Fruit fly (Drosophila melanogaster) whole organism, embryonic: ENCODE measurements around the gene RpL10Ab.

Experiments
- Atf6 ChIP-seq: fragments of 200-800 bp; sonication (Bioruptor generic); IDR thresholded peaks from 2 replicates; pipeline ENCODE4 v1.3.6; 2022; ENCODE audit warnings: missing biosample characterization, missing genetic modification characterization
- BtbVII ChIP-seq: fragments of 200-800 bp; sonication (Bioruptor generic); optimal IDR thresholded peaks from 3 replicates; lab custom pipeline; 2017; ENCODE audit warnings: missing biosample characterization, mild to moderate bottlenecking, missing genetic modification characterization
- CG11504 ChIP-seq: fragments of 200-800 bp; sonication (Bioruptor generic); optimal IDR thresholded peaks from 3 replicates; lab custom pipeline; 2019; ENCODE audit warnings: missing biosample characterization, mild to moderate bottlenecking, missing genetic modification characterization, moderate library complexity
- CG12219 ChIP-seq: fragments of 200-800 bp; sonication (Bioruptor generic); optimal IDR thresholded peaks from 3 replicates; lab custom pipeline; 2018; ENCODE audit warnings: missing biosample characterization, mild to moderate bottlenecking, missing genetic modification characterization
- CG13123 ChIP-seq: fragments of 200-800 bp; sonication (Bioruptor generic); optimal IDR thresholded peaks from 2 replicates; lab custom pipeline; 2016; ENCODE audit warnings: missing biosample characterization, missing genetic modification characterization
- CG13287 ChIP-seq: fragments of 200-800 bp; sonication (Bioruptor generic); IDR thresholded peaks from 2 replicates; pipeline ENCODE4 v1.3.6; 2022; ENCODE audit warnings: missing biosample characterization, missing genetic modification characterization; ENCODE audit not compliant: partially characterized antibody
- CG13296 ChIP-seq: fragments of 200-800 bp; sonication (Bioruptor generic); optimal IDR thresholded peaks from 3 replicates; lab custom pipeline; 2018; ENCODE audit warnings: missing biosample characterization, mild to moderate bottlenecking, missing genetic modification characterization
- CG1647 ChIP-seq: fragments of 200-800 bp; sonication (Bioruptor generic); optimal IDR thresholded peaks from 3 replicates; lab custom pipeline; 2016; ENCODE audit warnings: missing biosample characterization, missing genetic modification characterization
- CG32532 ChIP-seq: fragments of 200-800 bp; sonication (Bioruptor generic); IDR thresholded peaks from 2 replicates; pipeline ENCODE4 v1.3.6; 2022; ENCODE audit warnings: missing biosample characterization, missing genetic modification characterization
- CG3281 ChIP-seq: fragments of 200-800 bp; sonication (Bioruptor generic); optimal IDR thresholded peaks from 3 replicates; lab custom pipeline; 2017; ENCODE audit warnings: missing biosample characterization, mild to moderate bottlenecking, missing genetic modification characterization
- CG3726 ChIP-seq: fragments of 200-800 bp; sonication (Bioruptor generic); IDR thresholded peaks from 3 replicates; pipeline ENCODE4, ENCODE4 v1.3.6; 2022; ENCODE audit warnings: missing biosample characterization, missing genetic modification characterization
- CG4328 ChIP-seq: fragments of 200-800 bp; sonication (Bioruptor generic); optimal IDR thresholded peaks from 3 replicates; lab custom pipeline; 2017; ENCODE audit warnings: missing biosample characterization, missing genetic modification reagents, missing genetic modification characterization
- CG6765 ChIP-seq: fragments of 200-800 bp; sonication (Bioruptor generic); optimal IDR thresholded peaks from 3 replicates; lab custom pipeline; 2017; ENCODE audit warnings: missing biosample characterization, mild to moderate bottlenecking, missing genetic modification characterization
- CG7745 ChIP-seq: fragments of 200-800 bp; sonication (Bioruptor generic); optimal IDR thresholded peaks from 2 replicates; lab custom pipeline; 2018; ENCODE audit warnings: missing biosample characterization, mild to moderate bottlenecking, missing genetic modification characterization, moderate library complexity
- CG8388 ChIP-seq: fragments of 200-800 bp; sonication (Bioruptor generic); optimal IDR thresholded peaks from 2 replicates; lab custom pipeline; 2019; ENCODE audit warnings: missing biosample characterization, mild to moderate bottlenecking, missing genetic modification characterization, moderate library complexity
- CHES-1-like ChIP-seq: fragments of 200-800 bp; sonication (Bioruptor generic); optimal IDR thresholded peaks from 2 replicates; lab custom pipeline; 2016; ENCODE audit warnings: missing biosample characterization, missing genetic modification characterization
- CTCF ChIP-seq: fragments of 200-800 bp; sonication (Bioruptor generic); optimal IDR thresholded peaks from 2 replicates; lab custom pipeline; 2017; ENCODE audit warnings: missing biosample characterization, mild to moderate bottlenecking, missing genetic modification characterization, moderate library complexity
- Dfd ChIP-seq, 2 experiments: fragments of >200 bp; optimal IDR thresholded peaks; 2 replicates each; lab custom pipeline; 2017; ENCODE audit warnings: missing biosample characterization in 2 of 2, missing genetic modification characterization in 2 of 2
- Doc2 ChIP-seq: fragments of 200-800 bp; sonication (Bioruptor generic); IDR thresholded peaks from 2 replicates; pipeline ENCODE4 v1.3.6; 2022; ENCODE audit warnings: missing biosample characterization, missing genetic modification characterization
- Dp ChIP-seq: fragments of 200-800 bp; sonication (Bioruptor generic); optimal IDR thresholded peaks from 2 replicates; lab custom pipeline; 2018; ENCODE audit warnings: missing biosample characterization, mild to moderate bottlenecking, missing genetic modification characterization, moderate library complexity
- Dref ChIP-seq: fragments of 200-800 bp; sonication (Bioruptor generic); IDR thresholded peaks from 2 replicates; pipeline ENCODE4 v1.3.6; 2022; ENCODE audit warnings: missing biosample characterization, missing genetic modification characterization
- Ets65A ChIP-seq: fragments of 200-800 bp; sonication (Bioruptor generic); peaks from one replicate; lab custom pipeline; 2016; ENCODE audit warnings: missing biosample characterization, missing genetic modification characterization
- HLH54F ChIP-seq: fragments of 200-800 bp; sonication (Bioruptor generic); optimal IDR thresholded peaks from 3 replicates; lab custom pipeline; 2016; ENCODE audit warnings: missing biosample characterization, missing genetic modification characterization
- Hmr ChIP-seq: fragments of 200-800 bp; sonication (Bioruptor generic); optimal IDR thresholded peaks from 3 replicates; lab custom pipeline; 2017; ENCODE audit warnings: mild to moderate bottlenecking, missing biosample characterization, missing genetic modification reagents, missing genetic modification characterization
- Lhr ChIP-seq: fragments of 200-800 bp; sonication (Bioruptor generic); optimal IDR thresholded peaks from 3 replicates; lab custom pipeline; 2017; ENCODE audit warnings: mild to moderate bottlenecking, missing biosample characterization, missing genetic modification reagents, missing genetic modification characterization
- Max ChIP-seq: fragments of 200-800 bp; sonication (Bioruptor generic); optimal IDR thresholded peaks from 2 replicates; lab custom pipeline; 2016; ENCODE audit warnings: missing biosample characterization, mild to moderate bottlenecking, missing genetic modification characterization
- Med ChIP-seq: fragments of 200-800 bp; sonication (Bioruptor generic); peaks from one replicate; lab custom pipeline; 2016; ENCODE audit warnings: missing biosample characterization, missing genetic modification characterization, mild to moderate bottlenecking, inconsistent platforms, moderate library complexity
- Ravus ChIP-seq: fragments of 200-800 bp; sonication (Bioruptor generic); IDR thresholded peaks from 2 replicates; pipeline ENCODE4 v1.3.6; 2022; ENCODE audit warnings: missing biosample characterization, missing genetic modification characterization
- Sox102F ChIP-seq: fragments of 200-800 bp; sonication (Bioruptor generic); optimal IDR thresholded peaks from 2 replicates; lab custom pipeline; 2018; ENCODE audit warnings: missing biosample characterization, mild to moderate bottlenecking, missing genetic modification characterization, moderate library complexity
- Trl ChIP-seq, 3 experiments: fragments of >200 bp in 2 of 3; fragments of 200-800 bp in 1 of 3; sonication (Bioruptor generic) in 1 of 3; optimal IDR thresholded peaks; 2 replicates in 1 of 3; 3 replicates in 2 of 3; lab custom pipeline; 2016 to 2017; ENCODE audit warnings: missing biosample characterization in 1 of 3, missing genetic modification characterization in 1 of 3
- YL-1 ChIP-seq: fragments of 200-800 bp; sonication (Bioruptor generic); optimal IDR thresholded peaks from 3 replicates; lab custom pipeline; 2017; ENCODE audit warnings: missing biosample characterization, mild to moderate bottlenecking, missing genetic modification characterization
- bsh ChIP-seq, 2 experiments: fragments of 200-800 bp; sonication (Bioruptor generic); optimal IDR thresholded peaks; 2 replicates each; lab custom pipeline; 2017 to 2018; ENCODE audit warnings: mild to moderate bottlenecking in 2 of 2, missing biosample characterization in 2 of 2, missing genetic modification characterization in 2 of 2, moderate library complexity in 1 of 2
- caup ChIP-seq: fragments of 200-800 bp; sonication (Bioruptor generic); optimal IDR thresholded peaks from 3 replicates; lab custom pipeline; 2017; ENCODE audit warnings: missing biosample characterization, mild to moderate bottlenecking, missing genetic modification characterization, moderate library complexity; ENCODE audit not compliant: severe bottlenecking
- corto ChIP-seq: fragments of 200-800 bp; sonication (Bioruptor generic); optimal IDR thresholded peaks from 2 replicates; lab custom pipeline; 2016; ENCODE audit warnings: missing biosample characterization, mild to moderate bottlenecking, missing genetic modification characterization, moderate library complexity
- dpn ChIP-seq, 2 experiments: fragments of 200-800 bp; sonication (Bioruptor generic); optimal IDR thresholded peaks; 3 replicates each; lab custom pipeline; 2016; ENCODE audit warnings: missing biosample characterization in 2 of 2, missing genetic modification characterization in 2 of 2
- dysf ChIP-seq: fragments of 200-800 bp; sonication (Bioruptor generic); IDR thresholded peaks from 3 replicates; pipeline ENCODE4 v1.3.6; 2022; ENCODE audit warnings: missing biosample characterization, missing genetic modification characterization
- ham ChIP-seq: fragments of 200-800 bp; sonication (Bioruptor generic); IDR thresholded peaks from 2 replicates; pipeline ENCODE4 v1.3.6; 2022; ENCODE audit warnings: missing biosample characterization, missing genetic modification characterization
- lab ChIP-seq: fragments of 200-800 bp; sonication (Bioruptor generic); optimal IDR thresholded peaks from 3 replicates; lab custom pipeline; 2017; ENCODE audit warnings: missing biosample characterization, missing genetic modification characterization, mild to moderate bottlenecking, moderate library complexity, missing genetic modification reagents
- otp ChIP-seq: fragments of 200-800 bp; sonication (Bioruptor generic); IDR thresholded peaks from 3 replicates; pipeline ENCODE4, ENCODE4 v1.3.6; 2022; ENCODE audit warnings: missing biosample characterization, missing genetic modification characterization
- ranshi ChIP-seq: fragments of 200-800 bp; sonication (Bioruptor generic); IDR thresholded peaks from 2 replicates; pipeline ENCODE4 v1.3.6; 2022; ENCODE audit warnings: missing biosample characterization, missing genetic modification characterization
- row ChIP-seq: fragments of 200-800 bp; sonication (Bioruptor generic); IDR thresholded peaks from 3 replicates; pipeline ENCODE4 v1.3.6; 2022; ENCODE audit warnings: missing biosample characterization, missing genetic modification characterization
- sens ChIP-seq: fragments of 200-800 bp; sonication (Bioruptor generic); peaks from one replicate; lab custom pipeline; 2016; ENCODE audit warnings: missing biosample characterization, missing genetic modification characterization
- tup ChIP-seq: fragments of 200-800 bp; sonication (Bioruptor generic); optimal IDR thresholded peaks from 2 replicates; lab custom pipeline; 2016; ENCODE audit warnings: missing biosample characterization, mild to moderate bottlenecking, missing genetic modification characterization, moderate library complexity
- zfh1 ChIP-seq: fragments of 200-800 bp; sonication (Bioruptor generic); IDR thresholded peaks from 3 replicates; pipeline ENCODE4 v1.3.6; 2022; ENCODE audit warnings: missing biosample characterization, missing genetic modification characterization

RpL10Ab gene

dm6 chr3L:11847703-11848102 is 25.1 kb downstream of the RpL10Ab start, which contains the start of gene CG12521:
Gene CG12521, minus strand, starts transcription at chr3L:11847803.
- TF ChIP-seq dysf, result 0 out of 3 replicates have a peak, but pooled peaks have one; percentile 12
- TF ChIP-seq CG4328 (GFP tag; lab: Kevin White, UChicago), result no peak

DNA sequence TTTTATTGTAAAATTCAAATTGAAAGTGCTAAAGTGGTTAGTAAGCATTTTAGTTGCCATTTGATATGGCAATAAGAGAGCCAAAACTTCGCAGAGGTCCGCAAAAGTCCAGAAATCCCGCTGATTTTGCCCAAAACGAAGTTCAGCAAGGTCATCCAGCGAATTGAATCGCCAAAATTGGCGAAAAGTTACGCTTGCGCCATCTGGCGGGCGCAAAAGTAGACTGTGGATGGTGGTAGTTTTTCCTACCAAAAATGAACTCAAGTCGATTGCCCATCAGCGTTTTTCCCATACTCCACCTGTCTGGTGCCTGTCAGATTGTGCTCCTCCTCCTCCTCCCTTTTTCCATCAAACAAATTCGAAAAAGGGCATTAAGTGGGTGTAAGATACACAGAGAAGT is 30.3 kb downstream of the RpL10Ab start:
- TF ChIP-seq dpn (GFP tag; optimal IDR thresholded peaks at IDR 0.05; lab: Kevin White, UChicago) (no peak), CTCF (GFP tag; lab: Kevin White, UChicago) (peak; percentile 76)

dm6 chr3L:11858745-11859144 is 36.1 kb downstream of the RpL10Ab start:
- TF ChIP-seq lab (GFP tag; lab: Kevin White, UChicago) (peak; percentile 1), CG3281 (GFP tag; lab: Kevin White, UChicago) (no peak), CG11504 (peak; percentile 7), tup (GFP tag; lab: Kevin White, UChicago) (no peak), Med (GFP tag; lab: Kevin White, UChicago) (peak; percentile 68)
- TF ChIP-seq, all 482 proteins: peak for 3

- peak; percentile 66 for TF ChIP-seq Ets65A (GFP tag; lab: Kevin White, UChicago)
- TF ChIP-seq sens, result peak; percentile 56
- TF ChIP-seq Ravus (GFP tag; lab: Robert Waterston, UW), result no peak
- peak; percentile 22 for TF ChIP-seq Med (GFP tag; lab: Kevin White, UChicago)
- TF ChIP-seq CHES-1-like (GFP tag; lab: Kevin White, UChicago), result no peak
- 0 out of 2 replicates have a peak, but pooled peaks have one; percentile 26 for TF ChIP-seq Doc2 (GFP tag; lab: Robert Waterston, UW)
- no peak for TF ChIP-seq Trl (optimal IDR thresholded peaks at IDR 0.05; lab: Kevin White, UChicago)
- TF ChIP-seq Trl (GFP tag; optimal IDR thresholded peaks at IDR 0.05; lab: Kevin White, UChicago), result no peak
These were observed 39.6 kb downstream of the RpL10Ab start for dm6 chr3L:11862266-11862665.

DNA sequence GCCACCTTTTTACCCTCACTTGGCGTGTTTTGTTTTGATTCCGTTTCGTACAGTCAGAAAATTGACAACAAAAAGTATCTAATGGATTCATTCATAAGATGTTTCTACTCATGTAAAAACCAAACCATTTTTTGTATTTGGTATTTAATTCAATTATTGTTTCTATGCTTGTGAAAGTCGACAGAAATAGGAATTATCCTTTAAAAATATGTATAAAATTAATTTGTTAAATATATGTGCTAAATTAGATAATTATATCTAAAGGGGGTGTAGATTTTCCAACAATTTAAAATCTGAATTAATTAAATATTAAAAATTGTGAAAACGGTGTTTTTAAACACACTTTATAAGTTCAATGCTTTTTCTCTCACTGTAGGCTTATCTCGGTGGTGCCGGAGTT is 40.9 kb downstream of the RpL10Ab start:
- TF ChIP-seq CG6765 (GFP tag; lab: Kevin White, UChicago), result no peak
- TF ChIP-seq zfh1 (GFP tag; lab: Robert Waterston, UW), result no peak
- no peak for TF ChIP-seq CG1647 (GFP tag; lab: Kevin White, UChicago)
- no peak for TF ChIP-seq CG3726
- TF ChIP-seq bsh (GFP tag; optimal IDR thresholded peaks at IDR 0.05; lab: Kevin White, UChicago), result no peak
- TF ChIP-seq row, result peak; percentile 39; the same call in 2 of the 3 replicates
- TF ChIP-seq YL-1 (GFP tag; lab: Kevin White, UChicago), result no peak
- TF ChIP-seq caup (GFP tag; lab: Kevin White, UChicago), result peak; percentile 8
- TF ChIP-seq Hmr (GFP tag; lab: Kevin White, UChicago), result peak; percentile 59
- no peak for TF ChIP-seq ranshi (GFP tag; lab: Robert Waterston, UW)
- TF ChIP-seq Atf6 (GFP tag; lab: Robert Waterston, UW), result no peak
- no peak for TF ChIP-seq corto
- TF ChIP-seq Dref (GFP tag; lab: Robert Waterston, UW), result no peak
- no peak for TF ChIP-seq CG13123 (GFP tag; lab: Kevin White, UChicago)
- TF ChIP-seq CG32532 (GFP tag; lab: Robert Waterston, UW), result no peak
- no peak for TF ChIP-seq Dp (GFP tag; lab: Kevin White, UChicago)
- TF ChIP-seq CG7745 (tag; lab: Kevin White, UChicago), result no peak
- TF ChIP-seq Lhr (GFP tag; lab: Kevin White, UChicago), result no peak
- peak; percentile 3 for TF ChIP-seq Sox102F (GFP tag; lab: Kevin White, UChicago)
- TF ChIP-seq Ravus (GFP tag; lab: Robert Waterston, UW), result no peak
- no peak for TF ChIP-seq CG13287 (GFP tag; lab: Robert Waterston, UW)
- TF ChIP-seq otp (GFP tag; lab: Robert Waterston, UW), result no peak
- peak; percentile 52 for TF ChIP-seq CG3281 (GFP tag; lab: Kevin White, UChicago)
- TF ChIP-seq Max (GFP tag; lab: Kevin White, UChicago), result no peak
- no peak for TF ChIP-seq BtbVII (GFP tag; lab: Kevin White, UChicago)
- no peak for TF ChIP-seq Dfd (GFP tag; optimal IDR thresholded peaks at IDR 0.05; lab: Kevin White, UChicago)
- no peak for TF ChIP-seq CG12219
- no peak for TF ChIP-seq CG8388 (GFP tag; lab: Kevin White, UChicago)
- TF ChIP-seq CG13296, result peak; percentile 28
- no peak for TF ChIP-seq ham (GFP tag; lab: Robert Waterston, UW)
- TF ChIP-seq HLH54F (GFP tag; lab: Kevin White, UChicago), result no peak
